Fruit fly (Drosophila melanogaster): ENCODE data around the gene CG13694.

The CG13694 gene

dm6 chr2L:92993-93392 lies 23.3 kb downstream of the CG13694 start:
- no peak for TF ChIP-seq CG17801 (GFP tag; optimal IDR thresholded peaks at IDR 0.05; ENCODE audit: partially characterized antibody)

dm6 chr2L:91830-92229 lies 24.5 kb downstream of the CG13694 start:
- no peak for TF ChIP-seq CG17801 (GFP tag; optimal IDR thresholded peaks at IDR 0.05; ENCODE audit: partially characterized antibody)

dm6 chr2L:91333-91732 lies 25.0 kb downstream of the CG13694 start:
- no peak for TF ChIP-seq CG17801 (GFP tag; optimal IDR thresholded peaks at IDR 0.05; ENCODE audit: partially characterized antibody)

dm6 chr2L:90081-90480 lies 26.2 kb downstream of the CG13694 start:
- TF ChIP-seq CG17801 (GFP tag; optimal IDR thresholded peaks at IDR 0.05; ENCODE audit: partially characterized antibody): no peak

dm6 chr2L:89158-89557 lies 27.1 kb downstream of the CG13694 start:
- no peak for TF ChIP-seq CG17801 (GFP tag; optimal IDR thresholded peaks at IDR 0.05; ENCODE audit: partially characterized antibody)

- TF ChIP-seq CG17801 (GFP tag; optimal IDR thresholded peaks at IDR 0.05; ENCODE audit: partially characterized antibody): no peak
Observed at dm6 chr2L:88528-88927, 27.8 kb downstream of the CG13694 start.

- peak; percentile 50 for TF ChIP-seq CG17801 (GFP tag; optimal IDR thresholded peaks at IDR 0.05; ENCODE audit: partially characterized antibody)
Observed at dm6 chr2L:87255-87723, 29.0 kb downstream of the CG13694 start, which contains the start of gene net. TSS of gene net (minus strand) at chr2L:87387.

- no peak for TF ChIP-seq CG17801 (GFP tag; optimal IDR thresholded peaks at IDR 0.05; ENCODE audit: partially characterized antibody)
Observed at dm6 chr2L:85701-86100, 30.6 kb downstream of the CG13694 start.

- no peak for TF ChIP-seq CG17801 (GFP tag; optimal IDR thresholded peaks at IDR 0.05; ENCODE audit: partially characterized antibody)
Observed at dm6 chr2L:85099-85498, 31.2 kb downstream of the CG13694 start.

dm6 chr2L:82080-82479 lies 34.2 kb downstream of the CG13694 start:
- no peak for TF ChIP-seq CG17801 (GFP tag; optimal IDR thresholded peaks at IDR 0.05; ENCODE audit: partially characterized antibody)

dm6 chr2L:81198-81597 lies 35.1 kb downstream of the CG13694 start:
- TF ChIP-seq CG17801 (GFP tag; optimal IDR thresholded peaks at IDR 0.05; ENCODE audit: partially characterized antibody): no peak

dm6 chr2L:78828-79227 lies 37.5 kb downstream of the CG13694 start:
- TF ChIP-seq CG17801 (GFP tag; optimal IDR thresholded peaks at IDR 0.05; ENCODE audit: partially characterized antibody): no peak

dm6 chr2L:76048-76447 lies 40.2 kb downstream of the CG13694 start, which contains the start of gene CG11374:
TSS of gene CG11374 (plus strand) at chr2L:76348.
- TF ChIP-seq CG17801 (GFP tag; optimal IDR thresholded peaks at IDR 0.05; ENCODE audit: partially characterized antibody): no peak

dm6 chr2L:73760-74388 lies 42.4 kb downstream of the CG13694 start:
- TF ChIP-seq CG17801 (GFP tag; optimal IDR thresholded peaks at IDR 0.05; ENCODE audit: partially characterized antibody): no peak

dm6 chr2L:72752-73435 lies 43.4 kb downstream of the CG13694 start:
- TF ChIP-seq CG17801 (GFP tag; optimal IDR thresholded peaks at IDR 0.05; ENCODE audit: partially characterized antibody): no peak
